Fruit fly (Drosophila melanogaster): ENCODE measurements around the gene Tektin-C.

Gene Tektin-C

dm6 chr3L:5828684-5829083 is 32.3 kb upstream of the Tektin-C start (continued):
- TF ChIP-seq CG10959 (GFP tag; IDR thresholded peaks at IDR 0.05), result no peak
- no peak for TF ChIP-seq E2f1 (GFP tag; IDR thresholded peaks at IDR 0.05)
- TF ChIP-seq esg (GFP tag; conservative IDR thresholded peaks at IDR 0.05), result no peak; the same call in 1 of the 2 replicates
- TF ChIP-seq mirr (GFP tag; optimal IDR thresholded peaks at IDR 0.05), result no peak
- TF ChIP-seq CG1647 (GFP tag; optimal IDR thresholded peaks at IDR 0.05), result no peak
- TF ChIP-seq zen2 (GFP tag; IDR thresholded peaks at IDR 0.05; ENCODE audit: partially characterized antibody), result no peak
- no peak for TF ChIP-seq CG32772 (GFP tag; IDR thresholded peaks at IDR 0.05)
- TF ChIP-seq MESR4 (GFP tag; optimal IDR thresholded peaks at IDR 0.05), result no peak
- no peak for TF ChIP-seq amos (GFP tag; IDR thresholded peaks at IDR 0.05; ENCODE audit: partially characterized antibody)
- TF ChIP-seq HmgZ (tag; optimal IDR thresholded peaks at IDR 0.05), result no peak
- no peak for TF ChIP-seq z (GFP tag; IDR thresholded peaks at IDR 0.05)
- no peak for TF ChIP-seq Atf6 (GFP tag; IDR thresholded peaks at IDR 0.05)
- TF ChIP-seq sob (GFP tag; IDR thresholded peaks at IDR 0.05), result no peak
- TF ChIP-seq Bgb (GFP tag; IDR thresholded peaks at IDR 0.05; ENCODE audit: partially characterized antibody), result no peak
- no peak for TF ChIP-seq zfh1 (GFP tag; IDR thresholded peaks at IDR 0.05)
- no peak for TF ChIP-seq Drgx (GFP tag; IDR thresholded peaks at IDR 0.05)
- TF ChIP-seq CG1603 (tag; optimal IDR thresholded peaks at IDR 0.05), result no peak
- peak; percentile 5 for TF ChIP-seq mam (GFP tag; optimal IDR thresholded peaks at IDR 0.05)
- no peak for TF ChIP-seq dimm (GFP tag; IDR thresholded peaks at IDR 0.05)
- no peak for TF ChIP-seq Bdp1 (GFP tag; optimal IDR thresholded peaks at IDR 0.05)
- no peak for TF ChIP-seq Camta (GFP tag; optimal IDR thresholded peaks at IDR 0.05)
- TF ChIP-seq pros (GFP tag; optimal IDR thresholded peaks at IDR 0.05), result no peak
- no peak for TF ChIP-seq btn (GFP tag; optimal IDR thresholded peaks at IDR 0.05)
- TF ChIP-seq ken (GFP tag; IDR thresholded peaks at IDR 0.05), result no peak
- TF ChIP-seq Pdp1 (GFP tag; optimal IDR thresholded peaks at IDR 0.05), result no peak
- no peak for TF ChIP-seq Optix (GFP tag; IDR thresholded peaks at IDR 0.05)
- peak; percentile 64 for TF ChIP-seq grau (tag; optimal IDR thresholded peaks at IDR 0.05)
- TF ChIP-seq pzg (GFP tag; optimal IDR thresholded peaks at IDR 0.05), result no peak
- no peak for TF ChIP-seq Trl (optimal IDR thresholded peaks at IDR 0.05)
- TF ChIP-seq Trl (GFP tag; optimal IDR thresholded peaks at IDR 0.05), result no peak
- no peak for TF ChIP-seq CG3065 (GFP tag; optimal IDR thresholded peaks at IDR 0.05)
- no peak for TF ChIP-seq sc (optimal IDR thresholded peaks at IDR 0.05)
- no peak for TF ChIP-seq sc (GFP tag; optimal IDR thresholded peaks at IDR 0.05)
- TF ChIP-seq CkIIα-i1 (GFP tag; IDR thresholded peaks at IDR 0.05), result no peak
- TF ChIP-seq scrt (GFP tag; optimal IDR thresholded peaks at IDR 0.05), result no peak
- no peak for TF ChIP-seq peb (GFP tag; IDR thresholded peaks at IDR 0.05)
- no peak for TF ChIP-seq CG9609 (GFP tag; optimal IDR thresholded peaks at IDR 0.05)
- TF ChIP-seq Ets65A (GFP tag), result no peak
- no peak for TF ChIP-seq CG16815 (GFP tag; optimal IDR thresholded peaks at IDR 0.05)
- peak; percentile 57 for TF ChIP-seq dmrt99B (tag; optimal IDR thresholded peaks at IDR 0.05)
- TF ChIP-seq chinmo (GFP tag; IDR thresholded peaks at IDR 0.05; ENCODE audit: partially characterized antibody), result no peak
- TF ChIP-seq Abd-B (GFP tag; optimal IDR thresholded peaks at IDR 0.05), result peak; percentile 16
- no peak for TF ChIP-seq C15 (GFP tag; IDR thresholded peaks at IDR 0.05)
- no peak for TF ChIP-seq gcm2 (GFP tag; optimal IDR thresholded peaks at IDR 0.05)
- TF ChIP-seq CG9727 (GFP tag; optimal IDR thresholded peaks at IDR 0.05), result no peak
- no peak for TF ChIP-seq NC2α (GFP tag; optimal IDR thresholded peaks at IDR 0.05)
- TF ChIP-seq CG7372 (GFP tag; IDR thresholded peaks at IDR 0.05), result no peak
- 0 out of 4 replicates have a peak, but pooled peaks have one; percentile 2 for TF ChIP-seq Gug (GFP tag; IDR thresholded peaks at IDR 0.05)
- no peak for TF ChIP-seq CrebB (tag; optimal IDR thresholded peaks at IDR 0.05)
- no peak for TF ChIP-seq Fer1 (GFP tag; optimal IDR thresholded peaks at IDR 0.05)
- TF ChIP-seq crc (GFP tag; optimal IDR thresholded peaks at IDR 0.05), result no peak
- TF ChIP-seq row (GFP tag; IDR thresholded peaks at IDR 0.05), result 0 out of 3 replicates have a peak, but pooled peaks have one; percentile 43
- TF ChIP-seq CG13123 (GFP tag; optimal IDR thresholded peaks at IDR 0.05), result no peak

Measured in whole organism, embryonic.